Worm (Caenorhabditis elegans) whole organism, L4 larva: ENCODE data around the gene D1044.4.

Experiments
- F44E2.7 ChIP-seq: fragments of 200-800 bp; sonication (Bioruptor generic); IDR thresholded peaks from 2 replicates; pipeline ENCODE4 v2.1.2; 2022; ENCODE audit warnings: missing genetic modification characterization, missing compliant biosample characterization
- F49E8.2 ChIP-seq: sonication (generic microtip); optimal IDR thresholded peaks from 2 replicates; lab custom pipeline; 2016; ENCODE audit warnings: missing compliant biosample characterization, mild to moderate bottlenecking, missing genetic modification characterization, borderline replicate concordance
- T20F7.1 ChIP-seq: fragments of 200-800 bp; sonication (Bioruptor generic); optimal IDR thresholded peaks from 2 replicates; lab custom pipeline; 2018; ENCODE audit warnings: mild to moderate bottlenecking, missing genetic modification characterization, missing compliant biosample characterization
- Y48G9A.11 ChIP-seq: fragments of 200-800 bp; sonication (Bioruptor generic); IDR thresholded peaks from 2 replicates; pipeline ENCODE4 v1.3.6; 2022; ENCODE audit warnings: missing genetic modification reagents, missing genetic modification characterization, missing compliant biosample characterization
- Y5F2A.4 ChIP-seq: fragments of 200-800 bp; sonication (Bioruptor generic); optimal IDR thresholded peaks from 2 replicates; lab custom pipeline; 2018; ENCODE audit warnings: mild to moderate bottlenecking, missing genetic modification characterization, missing compliant biosample characterization
- ZK546.5 ChIP-seq, 2 experiments: sonication (generic microtip); optimal IDR thresholded peaks; 2 replicates each; lab custom pipeline; 2017; ENCODE audit warnings: missing biosample characterization in 2 of 2, missing genetic modification characterization in 2 of 2
- aha-1 ChIP-seq: fragments of 150-350 bp; peaks from one replicate; lab custom pipeline; 2014; ENCODE audit warnings: missing biosample characterization, missing genetic modification characterization
- ama-1 ChIP-seq: fragments of 150-350 bp; optimal IDR thresholded peaks from 2 replicates; lab custom pipeline; 2014; ENCODE audit warnings: inconsistent platforms, mixed read lengths
- ceh-20 ChIP-seq: fragments of 200-800 bp; sonication (Bioruptor generic); IDR thresholded peaks from 2 replicates; pipeline ENCODE4 v1.3.6; 2022; ENCODE audit warnings: missing genetic modification reagents, missing genetic modification characterization, missing compliant biosample characterization
- ces-1 ChIP-seq: fragments of 150-350 bp; sonication (generic microtip); optimal IDR thresholded peaks from 4 replicates; lab custom pipeline; 2014; ENCODE audit warnings: missing biosample characterization, missing genetic modification reagents, missing genetic modification characterization
- dmd-6 ChIP-seq: fragments of 200-800 bp; sonication (Bioruptor generic); IDR thresholded peaks from 2 replicates; pipeline ENCODE4 v1.3.6; 2022; ENCODE audit warnings: missing genetic modification reagents, missing genetic modification characterization, missing compliant biosample characterization
- dmd-9 ChIP-seq: fragments of 200-800 bp; sonication (Bioruptor generic); IDR thresholded peaks from 2 replicates; pipeline ENCODE4 v1.3.6; 2022; ENCODE audit warnings: missing genetic modification reagents, missing genetic modification characterization, missing compliant biosample characterization
- dpl-1 ChIP-seq: fragments of 150-350 bp; optimal IDR thresholded peaks from 2 replicates; lab custom pipeline; 2014; ENCODE audit warnings: missing biosample characterization, missing genetic modification reagents, missing genetic modification characterization
- fos-1 ChIP-seq: fragments of 150-350 bp; optimal IDR thresholded peaks from 2 replicates; lab custom pipeline; 2014; ENCODE audit warnings: missing biosample characterization, missing genetic modification characterization
- hif-1 ChIP-seq, 2 experiments: sonication (generic microtip); optimal IDR thresholded peaks; 2 replicates each; lab custom pipeline; 2016 to 2017; ENCODE audit warnings: missing compliant biosample characterization in 2 of 2, missing genetic modification characterization in 2 of 2, missing genetic modification reagents in 2 of 2, missing genotype in 2 of 2, mild to moderate bottlenecking in 1 of 2
- hlh-30 ChIP-seq: sonication (generic microtip); optimal IDR thresholded peaks from 2 replicates; lab custom pipeline; 2017; ENCODE audit warnings: antibody characterized with exemption, mild to moderate bottlenecking, missing genetic modification characterization, missing compliant biosample characterization; ENCODE audit not compliant: insufficient read depth
- lim-7 ChIP-seq: fragments of 200-800 bp; sonication (Bioruptor generic); IDR thresholded peaks from 2 replicates; pipeline ENCODE4 v1.3.6; 2022; ENCODE audit warnings: missing genetic modification characterization, missing compliant biosample characterization
- lin-1 ChIP-seq: fragments of 200-800 bp; sonication (Bioruptor generic); IDR thresholded peaks from 2 replicates; pipeline ENCODE4 v1.3.6; 2022; ENCODE audit warnings: missing genetic modification reagents, missing genetic modification characterization, missing compliant biosample characterization
- lin-13 ChIP-seq: fragments of 150-350 bp; optimal IDR thresholded peaks from 2 replicates; lab custom pipeline; 2014; ENCODE audit warnings: missing biosample characterization, missing genetic modification reagents, missing genetic modification characterization
- lir-3 ChIP-seq: sonication (generic microtip); optimal IDR thresholded peaks from 2 replicates; lab custom pipeline; 2016; ENCODE audit warnings: mild to moderate bottlenecking, missing genetic modification characterization, missing compliant biosample characterization
- lsy-2 ChIP-seq, 2 experiments: fragments of 150-350 bp in 1 of 2; sonication (generic microtip) in 1 of 2; optimal IDR thresholded peaks; 2 replicates each; lab custom pipeline; 2014 to 2017; ENCODE audit warnings: missing biosample characterization in 2 of 2, missing genetic modification characterization in 2 of 2
- madf-9 ChIP-seq: fragments of 200-800 bp; sonication (Bioruptor generic); conservative IDR thresholded peaks from 2 replicates; pipeline ENCODE4 v1.3.6; 2022; ENCODE audit warnings: missing genetic modification reagents, missing genetic modification characterization, missing compliant biosample characterization
- mdl-1 ChIP-seq, 2 experiments: fragments of 150-350 bp in 1 of 2; sonication (generic microtip) in 1 of 2; optimal IDR thresholded peaks; 2 replicates each; lab custom pipeline; 2014 to 2017; ENCODE audit warnings: missing biosample characterization in 2 of 2, missing genetic modification characterization in 2 of 2
- mdt-29 ChIP-seq: fragments of 200-800 bp; sonication (Bioruptor generic); IDR thresholded peaks from 2 replicates; pipeline ENCODE4 v1.3.6; 2022; ENCODE audit warnings: missing genetic modification reagents, missing genetic modification characterization, missing compliant biosample characterization
- mep-1 ChIP-seq: fragments of 150-350 bp; sonication (generic microtip); optimal IDR thresholded peaks from 3 replicates; lab custom pipeline; 2014; ENCODE audit warnings: missing biosample characterization, missing genetic modification characterization
- mxl-2 ChIP-seq: fragments of 200-800 bp; sonication (Bioruptor generic); conservative IDR thresholded peaks from 2 replicates; pipeline ENCODE4 v1.3.6; 2022; ENCODE audit warnings: missing genetic modification reagents, missing genetic modification characterization, missing compliant biosample characterization
- mxl-3 ChIP-seq: fragments of 200-800 bp; sonication (Bioruptor generic); optimal IDR thresholded peaks from 2 replicates; lab custom pipeline; 2018; ENCODE audit warnings: mild to moderate bottlenecking, missing genetic modification characterization, missing compliant biosample characterization
- nhr-102 ChIP-seq: sonication (generic microtip); optimal IDR thresholded peaks from 2 replicates; lab custom pipeline; 2016; ENCODE audit warnings: mild to moderate bottlenecking, missing genetic modification characterization, moderate library complexity, missing compliant biosample characterization
- nhr-11 ChIP-seq: fragments of 150-350 bp; optimal IDR thresholded peaks from 2 replicates; lab custom pipeline; 2014; ENCODE audit warnings: missing biosample characterization, missing genetic modification characterization
- nhr-111 ChIP-seq: fragments of 200-800 bp; sonication (Bioruptor generic); optimal IDR thresholded peaks from 2 replicates; lab custom pipeline; 2018; ENCODE audit warnings: mild to moderate bottlenecking, missing genetic modification characterization, missing compliant biosample characterization
- nhr-25 ChIP-seq: sonication (generic microtip); optimal IDR thresholded peaks from 2 replicates; lab custom pipeline; 2017; ENCODE audit warnings: missing genetic modification characterization, mild to moderate bottlenecking, missing compliant biosample characterization, antibody characterized with exemption, moderate library complexity, borderline replicate concordance; ENCODE audit not compliant: insufficient read depth
- nhr-28 ChIP-seq: fragments of 150-350 bp; optimal IDR thresholded peaks from 2 replicates; lab custom pipeline; 2014; ENCODE audit warnings: missing biosample characterization, missing genetic modification characterization
- nhr-48 ChIP-seq: sonication (generic microtip); optimal IDR thresholded peaks from 2 replicates; lab custom pipeline; 2016; ENCODE audit warnings: mild to moderate bottlenecking, missing genetic modification characterization, missing compliant biosample characterization
- nhr-6 ChIP-seq: fragments of 150-350 bp; optimal IDR thresholded peaks from 2 replicates; lab custom pipeline; 2014; ENCODE audit warnings: missing biosample characterization, missing genetic modification characterization
- nhr-77 ChIP-seq: fragments of 150-350 bp; optimal IDR thresholded peaks from 2 replicates; lab custom pipeline; 2014; ENCODE audit warnings: missing biosample characterization, missing genetic modification characterization
- pha-4 ChIP-seq, 2 experiments: fragments of 150-350 bp in 1 of 2; fragments of 200-800 bp in 1 of 2; sonication (Bioruptor generic) in 1 of 2; IDR thresholded peaks in 1 of 2; optimal IDR thresholded peaks in 1 of 2; 2 replicates each; pipeline versions ENCODE4 v1.3.6 to Lab custom; 2014 to 2022; ENCODE audit warnings: missing genetic modification characterization in 2 of 2, missing genetic modification reagents in 2 of 2, missing biosample characterization in 1 of 2, missing compliant biosample characterization in 1 of 2
- php-3 ChIP-seq: fragments of 200-800 bp; sonication (Bioruptor generic); IDR thresholded peaks from 2 replicates; pipeline ENCODE4 v1.3.6; 2022; ENCODE audit warnings: missing genetic modification reagents, missing genetic modification characterization, missing compliant biosample characterization
- snpc-4 ChIP-seq: fragments of 150-350 bp; optimal IDR thresholded peaks from 2 replicates; lab custom pipeline; 2014; ENCODE audit warnings: missing biosample characterization, missing genetic modification characterization
- spr-3 ChIP-seq: fragments of 200-800 bp; sonication (Bioruptor generic); optimal IDR thresholded peaks from 2 replicates; lab custom pipeline; 2018; ENCODE audit warnings: mild to moderate bottlenecking, missing genetic modification characterization, missing compliant biosample characterization
- tra-1 ChIP-seq: fragments of 200-800 bp; sonication (Bioruptor generic); IDR thresholded peaks from 2 replicates; pipeline ENCODE4 v1.3.6; 2022; ENCODE audit warnings: missing genetic modification reagents, missing genetic modification characterization, missing compliant biosample characterization
- unc-62 ChIP-seq, 3 experiments: fragments of 150-350 bp in 1 of 3; sonication (generic microtip); optimal IDR thresholded peaks in 2 of 3; peaks in 1 of 3; 1 replicate in 1 of 3; 2 replicates in 2 of 3; lab custom pipeline; 2014 to 2017; ENCODE audit warnings: missing biosample characterization in 3 of 3, missing genetic modification characterization in 3 of 3, missing genetic modification reagents in 3 of 3, missing genotype in 1 of 3
- zag-1 ChIP-seq: fragments of 150-350 bp; optimal IDR thresholded peaks from 2 replicates; lab custom pipeline; 2014; ENCODE audit warnings: missing biosample characterization, missing genetic modification characterization
- zfp-2 ChIP-seq: sonication (generic microtip); optimal IDR thresholded peaks from 2 replicates; lab custom pipeline; 2016; ENCODE audit warnings: mild to moderate bottlenecking, missing genetic modification characterization, missing compliant biosample characterization
- ztf-7 ChIP-seq: fragments of 150-350 bp; optimal IDR thresholded peaks from 2 replicates; lab custom pipeline; 2014; ENCODE audit warnings: missing biosample characterization, missing genetic modification characterization

D1044.4 gene

ce11 chrIII:5502915-5503575 lies 18.8 kb downstream of the D1044.4 start (continued):
- TF ChIP-seq snpc-4 (tag; lab: Kevin White, UChicago) = no peak
- peak; percentile 85 for TF ChIP-seq T20F7.1 (GFP tag; lab: Kevin White, UChicago)
- peak; percentile 49 for TF ChIP-seq nhr-48 (tag; lab: Kevin White, UChicago)
- peak; percentile 76 for TF ChIP-seq dmd-6 (GFP tag; lab: Robert Waterston, UW)
- TF ChIP-seq lin-13 (GFP tag; lab: Kevin White, UChicago) = no peak
- TF ChIP-seq hlh-30 (tag; lab: Kevin White, UChicago) = peak; percentile 91
- TF ChIP-seq mdt-29 (GFP tag; lab: Robert Waterston, UW) = peak; percentile 57; the same call in 1 of the 2 replicates
- peak; percentile 79 for TF ChIP-seq php-3 (GFP tag; lab: Robert Waterston, UW)
- TF ChIP-seq dpl-1 (GFP tag; lab: Kevin White, UChicago) = peak; percentile 15
- no peak for TF ChIP-seq zfp-2 (tag; lab: Kevin White, UChicago)
- no peak for TF ChIP-seq ces-1
- TF ChIP-seq ZK546.5 (tag; optimal IDR thresholded peaks at IDR 0.05; lab: Kevin White, UChicago) = no peak
- TF ChIP-seq lir-3 (tag; lab: Kevin White, UChicago) = no peak
- no peak for TF ChIP-seq pha-4 (GFP tag; IDR thresholded peaks at IDR 0.05; lab: Robert Waterston, UW)
- TF ChIP-seq pha-4 (tag; optimal IDR thresholded peaks at IDR 0.05; lab: Kevin White, UChicago) = no peak
- TF ChIP-seq tra-1 = peak; percentile 33; the same call in 1 of the 2 replicates
- no peak for TF ChIP-seq nhr-111
- TF ChIP-seq mep-1 (tag; lab: Kevin White, UChicago) = peak; percentile 49
- TF ChIP-seq ztf-7 (tag; lab: Kevin White, UChicago) = peak; percentile 93
- TF ChIP-seq spr-3 (GFP tag; lab: Kevin White, UChicago) = no peak
- TF ChIP-seq F49E8.2 = no peak
- TF ChIP-seq lsy-2 (tag; optimal IDR thresholded peaks at IDR 0.05; lab: Kevin White, UChicago) = peak; percentile 57 to 63
- peak; percentile 57 for TF ChIP-seq nhr-25
- no peak for TF ChIP-seq Y5F2A.4 (GFP tag; lab: Kevin White, UChicago)
- TF ChIP-seq unc-62 (GFP tag; optimal IDR thresholded peaks at IDR 0.05 in 1 of 2; lab: Kevin White, UChicago) = peak; percentile 8 to 74
- no peak for TF ChIP-seq unc-62 (tag; optimal IDR thresholded peaks at IDR 0.05; lab: Kevin White, UChicago)
- TF ChIP-seq, all 104 proteins: peak for 38

- no peak for TF ChIP-seq T20F7.1 (GFP tag; lab: Kevin White, UChicago)
- peak; percentile 90 for TF ChIP-seq hlh-30 (tag; lab: Kevin White, UChicago)
- peak in 1 of 2 experiments; percentile 38 for TF ChIP-seq hif-1 (tag; optimal IDR thresholded peaks at IDR 0.05; lab: Kevin White, UChicago)
- no peak for TF ChIP-seq madf-9
- no peak for TF ChIP-seq mxl-3 (GFP tag; lab: Kevin White, UChicago)
- no peak for TF ChIP-seq dmd-9 (GFP tag; lab: Robert Waterston, UW)
- peak in 1 of 2 experiments; percentile 50 for TF ChIP-seq mdl-1 (tag; optimal IDR thresholded peaks at IDR 0.05; lab: Kevin White, UChicago)
- no peak for TF ChIP-seq zag-1
- no peak for TF ChIP-seq Y48G9A.11 (GFP tag; lab: Robert Waterston, UW)
- TF ChIP-seq nhr-28 = peak; percentile 32
- peak; percentile 17 for TF ChIP-seq mep-1 (tag; lab: Kevin White, UChicago)
- no peak for TF ChIP-seq lir-3 (tag; lab: Kevin White, UChicago)
- TF ChIP-seq F44E2.7 (GFP tag; lab: Robert Waterston, UW) = no peak
- TF ChIP-seq ceh-20 (GFP tag; lab: Robert Waterston, UW) = no peak
- TF ChIP-seq nhr-11 (tag; lab: Kevin White, UChicago) = no peak
- no peak; the same call in 1 of the 2 replicates for TF ChIP-seq lin-1
- TF ChIP-seq mxl-2 (GFP tag; lab: Robert Waterston, UW) = 0 out of 2 replicates have a peak, but pooled peaks have one; percentile 5
- peak; percentile 0 for TF ChIP-seq nhr-6
- TF ChIP-seq spr-3 (GFP tag; lab: Kevin White, UChicago) = no peak
- no peak for TF ChIP-seq nhr-77 (tag; lab: Kevin White, UChicago)
- TF ChIP-seq lim-7 (GFP tag; lab: Robert Waterston, UW) = 0 out of 2 replicates have a peak, but pooled peaks have one; percentile 18
- TF ChIP-seq nhr-102 = no peak
- TF ChIP-seq Y5F2A.4 (GFP tag; lab: Kevin White, UChicago) = no peak
- TF ChIP-seq ama-1 = peak; percentile 36
- no peak for TF ChIP-seq fos-1 (tag; lab: Kevin White, UChicago)
- TF ChIP-seq aha-1 (tag; lab: Kevin White, UChicago) = peak; percentile 83
These were observed 20.2 kb downstream of the D1044.4 start, which contains the start of gene R02F2.1 for ce11 chrIII:5501358-5502287. Gene R02F2.1, plus strand, starts transcription at chrIII:5501885.
